In genomic region chr3L:10793889-10794478, dm6 we compare ENCODE assay signal across 4 fruit fly cellular contexts.
TF ChIP-seq lines count a peak whose summit lies in the region.

No protein-coding gene starts in this region.

- TF ChIP-seq CTCF in whole organism, embryonic (GFP tag; optimal IDR thresholded peaks at IDR 0.05; lab: Kevin White, UChicago) = no peak

TF ChIP-seq in whole organism, embryonic, 481 proteins besides CTCF, POLR2A, EP300 and RAD21 (continues in another document):
- no peak for TF ChIP-seq ERR (GFP tag; optimal IDR thresholded peaks at IDR 0.05; lab: Kevin White, UChicago)
- no peak for TF ChIP-seq Fer3 (tag; optimal IDR thresholded peaks at IDR 0.05; lab: Kevin White, UChicago)
- no peak for TF ChIP-seq Meics (GFP tag; optimal IDR thresholded peaks at IDR 0.05; lab: Kevin White, UChicago)
- no peak for TF ChIP-seq tin (GFP tag; optimal IDR thresholded peaks at IDR 0.05; lab: Kevin White, UChicago)
- peak; percentile 35 for TF ChIP-seq CG18262 (tag; optimal IDR thresholded peaks at IDR 0.05; lab: Kevin White, UChicago)
- 0 out of 2 replicates have a peak, but pooled peaks have one; percentile 16 for TF ChIP-seq Ptx1 (GFP tag; IDR thresholded peaks at IDR 0.05; lab: Robert Waterston, UW)
- TF ChIP-seq Hey (tag; optimal IDR thresholded peaks at IDR 0.05; lab: Kevin White, UChicago) = no peak
- no peak for TF ChIP-seq PHDP (tag; optimal IDR thresholded peaks at IDR 0.05; lab: Kevin White, UChicago)
- TF ChIP-seq CG2712 (tag; optimal IDR thresholded peaks at IDR 0.05; lab: Kevin White, UChicago) = peak; percentile 32
- peak; percentile 13 for TF ChIP-seq CG17829 (tag; optimal IDR thresholded peaks at IDR 0.05; lab: Kevin White, UChicago)
- no peak for TF ChIP-seq tll (GFP tag; optimal IDR thresholded peaks at IDR 0.05; lab: Kevin White, UChicago)
- no peak for TF ChIP-seq CG18619 (GFP tag; optimal IDR thresholded peaks at IDR 0.05; lab: Kevin White, UChicago)
- TF ChIP-seq CG31441 (GFP tag; IDR thresholded peaks at IDR 0.05; lab: Robert Waterston, UW) = peak; percentile 29; the same call in 1 of the 2 replicates
- no peak for TF ChIP-seq MBD-R2 (GFP tag; IDR thresholded peaks at IDR 0.05; lab: Robert Waterston, UW)
- peak; percentile 19 for TF ChIP-seq Med (GFP tag; lab: Kevin White, UChicago)
- no peak for TF ChIP-seq CG6683 (GFP tag; optimal IDR thresholded peaks at IDR 0.05; lab: Kevin White, UChicago)
- no peak for TF ChIP-seq seq (GFP tag; IDR thresholded peaks at IDR 0.05; lab: Robert Waterston, UW)
- no peak for TF ChIP-seq so (GFP tag; IDR thresholded peaks at IDR 0.05; lab: Robert Waterston, UW)
- no peak for TF ChIP-seq CG8478 (optimal IDR thresholded peaks at IDR 0.05; lab: Kevin White, UChicago)
- TF ChIP-seq Fer2 (tag; optimal IDR thresholded peaks at IDR 0.05; lab: Kevin White, UChicago) = no peak
- TF ChIP-seq az2 (GFP tag; optimal IDR thresholded peaks at IDR 0.05; lab: Kevin White, UChicago) = peak; percentile 12
- peak in 1 of 2 experiments; percentile 31 for TF ChIP-seq eve (GFP tag; optimal IDR thresholded peaks at IDR 0.05; lab: Kevin White, UChicago)
- TF ChIP-seq Usf (GFP tag; optimal IDR thresholded peaks at IDR 0.05; lab: Kevin White, UChicago) = no peak

TF ChIP-seq in whole organism, prepupa, 60 proteins besides CTCF, POLR2A, EP300 and RAD21 (continues in another document):
- TF ChIP-seq CG10669 (GFP tag; optimal IDR thresholded peaks at IDR 0.05; lab: Kevin White, UChicago) = peak; percentile 28
- TF ChIP-seq CG11762 (GFP tag; optimal IDR thresholded peaks at IDR 0.05; lab: Kevin White, UChicago; ENCODE audit: insufficient read depth) = peak; percentile 54
- TF ChIP-seq OdsH (GFP tag; optimal IDR thresholded peaks at IDR 0.05; lab: Kevin White, UChicago) = peak; percentile 80
- TF ChIP-seq Lpt (GFP tag; optimal IDR thresholded peaks at IDR 0.05; lab: Kevin White, UChicago) = peak; percentile 85
- no peak for TF ChIP-seq Eip93F (GFP tag; optimal IDR thresholded peaks at IDR 0.05; lab: Kevin White, UChicago)
- peak; percentile 74 for TF ChIP-seq topi (GFP tag; optimal IDR thresholded peaks at IDR 0.05; lab: Kevin White, UChicago)
- peak; percentile 74 for TF ChIP-seq pdm3 (GFP tag; optimal IDR thresholded peaks at IDR 0.05; lab: Kevin White, UChicago)
- TF ChIP-seq Blimp-1 (GFP tag; optimal IDR thresholded peaks at IDR 0.05; lab: Kevin White, UChicago) = peak; percentile 12
- peak; percentile 23 for TF ChIP-seq CG11902 (GFP tag; optimal IDR thresholded peaks at IDR 0.05; lab: Kevin White, UChicago)
- peak; percentile 73 for TF ChIP-seq net (GFP tag; optimal IDR thresholded peaks at IDR 0.05; lab: Kevin White, UChicago)
- no peak for TF ChIP-seq dsx (GFP tag; optimal IDR thresholded peaks at IDR 0.05; lab: Kevin White, UChicago; ENCODE audit: poor library complexity, severe bottlenecking)
- peak; percentile 93 for TF ChIP-seq Eip78C (GFP tag; lab: Kevin White, UChicago)
- TF ChIP-seq CG7368 (GFP tag; optimal IDR thresholded peaks at IDR 0.05; lab: Kevin White, UChicago) = peak; percentile 18
- peak; percentile 52 for TF ChIP-seq Ets21C (GFP tag; optimal IDR thresholded peaks at IDR 0.05; lab: Kevin White, UChicago)
- peak; percentile 69 for TF ChIP-seq CG31627 (GFP tag; optimal IDR thresholded peaks at IDR 0.05; lab: Kevin White, UChicago)
- peak; percentile 28 for TF ChIP-seq Eip75B (GFP tag; optimal IDR thresholded peaks at IDR 0.05; lab: Kevin White, UChicago)
- TF ChIP-seq CG3032 (tag; optimal IDR thresholded peaks at IDR 0.05; lab: Kevin White, UChicago) = peak; percentile 23
- peak; percentile 85 for TF ChIP-seq CG6276 (GFP tag; optimal IDR thresholded peaks at IDR 0.05; lab: Kevin White, UChicago)
- TF ChIP-seq svp (GFP tag; lab: Kevin White, UChicago) = peak; percentile 49
- peak in 1 of 2 experiments; percentile 87 for TF ChIP-seq salr (GFP tag; optimal IDR thresholded peaks at IDR 0.05; lab: Kevin White, UChicago)
- peak; percentile 71 for TF ChIP-seq lz (GFP tag; optimal IDR thresholded peaks at IDR 0.05; lab: Kevin White, UChicago)
- TF ChIP-seq CG8319 (GFP tag; optimal IDR thresholded peaks at IDR 0.05; lab: Kevin White, UChicago) = no peak
- TF ChIP-seq achi (GFP tag; optimal IDR thresholded peaks at IDR 0.05; lab: Kevin White, UChicago) = peak; percentile 78
- TF ChIP-seq CG6163 (GFP tag; IDR thresholded peaks at IDR 0.05; lab: Robert Waterston, UW) = peak; percentile 85

TF ChIP-seq in whole organism, pupa, 21 proteins besides CTCF, POLR2A, EP300 and RAD21:
- TF ChIP-seq fd96Ca (GFP tag; IDR thresholded peaks at IDR 0.05; lab: Robert Waterston, UW) (peak; percentile 72), CG9948 (tag; optimal IDR thresholded peaks at IDR 0.05; lab: Kevin White, UChicago) (peak; percentile 62), CG4496 (GFP tag; IDR thresholded peaks at IDR 0.05; lab: Robert Waterston, UW) (peak; percentile 84), Pif1A (GFP tag; optimal IDR thresholded peaks at IDR 0.05; lab: Kevin White, UChicago) (peak; percentile 2), CG32121 (GFP tag; IDR thresholded peaks at IDR 0.05; lab: Robert Waterston, UW) (peak; percentile 83), rn (GFP tag; IDR thresholded peaks at IDR 0.05; lab: Robert Waterston, UW) (peak; percentile 56; the same call in 1 of the 2 replicates), CG14655 (GFP tag; optimal IDR thresholded peaks at IDR 0.05; lab: Kevin White, UChicago) (peak; percentile 91), D1 (tag; optimal IDR thresholded peaks at IDR 0.05; lab: Kevin White, UChicago) (peak; percentile 53), CG15710 (tag; optimal IDR thresholded peaks at IDR 0.05; lab: Kevin White, UChicago) (peak; percentile 0), CG8159 (tag; optimal IDR thresholded peaks at IDR 0.05; lab: Kevin White, UChicago) (peak; percentile 41), Snoo (tag; optimal IDR thresholded peaks at IDR 0.05; lab: Kevin White, UChicago) (peak; percentile 55), CG10348 (GFP tag; IDR thresholded peaks at IDR 0.05; lab: Robert Waterston, UW) (0 out of 2 replicates have a peak, but pooled peaks have one; percentile 8), Pif1B (GFP tag; optimal IDR thresholded peaks at IDR 0.05; lab: Kevin White, UChicago) (peak; percentile 51), CG34367 (tag; optimal IDR thresholded peaks at IDR 0.05; lab: Kevin White, UChicago) (no peak), CG12605 (GFP tag; IDR thresholded peaks at IDR 0.05; lab: Robert Waterston, UW) (peak; percentile 69), CG8301 (tag; optimal IDR thresholded peaks at IDR 0.05; lab: Kevin White, UChicago) (peak; percentile 93), EcR (GFP tag; optimal IDR thresholded peaks at IDR 0.05; lab: Kevin White, UChicago) (no peak), CG17806 (tag; optimal IDR thresholded peaks at IDR 0.05; lab: Kevin White, UChicago) (peak; percentile 52), gl (tag; optimal IDR thresholded peaks at IDR 0.05; lab: Kevin White, UChicago) (no peak), CG13204 (GFP tag; optimal IDR thresholded peaks at IDR 0.05; lab: Kevin White, UChicago) (no peak), Ets98B (GFP tag; IDR thresholded peaks at IDR 0.05; lab: Robert Waterston, UW) (peak; percentile 86)
TF ChIP-seq in whole organism, pupa: peak in this region for 17.

TF ChIP-seq in whole organism, wandering third instar larva, 38 proteins besides CTCF, POLR2A, EP300 and RAD21:
- TF ChIP-seq HLH106 (tag; optimal IDR thresholded peaks at IDR 0.05; lab: Kevin White, UChicago) (peak; percentile 63), foxo (GFP tag; optimal IDR thresholded peaks at IDR 0.05; lab: Kevin White, UChicago) (peak in 1 of 2 experiments; percentile 64), fru (GFP tag; optimal IDR thresholded peaks at IDR 0.05; lab: Kevin White, UChicago) (peak; percentile 39), rgr (GFP tag; optimal IDR thresholded peaks at IDR 0.05; lab: Kevin White, UChicago) (peak; percentile 62), Sp1 (GFP tag; optimal IDR thresholded peaks at IDR 0.05; lab: Kevin White, UChicago) (peak; percentile 54), ey (GFP tag; optimal IDR thresholded peaks at IDR 0.05; lab: Kevin White, UChicago) (peak; percentile 55), Hnf4 (GFP tag; optimal IDR thresholded peaks at IDR 0.05; lab: Kevin White, UChicago) (peak; percentile 48), psq (GFP tag; optimal IDR thresholded peaks at IDR 0.05; lab: Kevin White, UChicago) (peak; percentile 41), Mio (GFP tag; optimal IDR thresholded peaks at IDR 0.05; lab: Kevin White, UChicago) (no peak), br (GFP tag; optimal IDR thresholded peaks at IDR 0.05; lab: Kevin White, UChicago) (peak; percentile 13), Hr83 (GFP tag; optimal IDR thresholded peaks at IDR 0.05; lab: Kevin White, UChicago; ENCODE audit: poor library complexity, severe bottlenecking) (no peak), OdsH (GFP tag; optimal IDR thresholded peaks at IDR 0.05; lab: Kevin White, UChicago) (peak; percentile 69), h (GFP tag; optimal IDR thresholded peaks at IDR 0.05; lab: Kevin White, UChicago) (peak; percentile 67), dmrt93B (GFP tag; optimal IDR thresholded peaks at IDR 0.05; lab: Kevin White, UChicago) (no peak), tai (GFP tag; optimal IDR thresholded peaks at IDR 0.05; lab: Kevin White, UChicago) (peak; percentile 7), Dfd (GFP tag; optimal IDR thresholded peaks at IDR 0.05; lab: Kevin White, UChicago) (no peak), woc (GFP tag; optimal IDR thresholded peaks at IDR 0.05; lab: Kevin White, UChicago) (peak; percentile 50)
TF ChIP-seq in whole organism, wandering third instar larva: peak in this region for 13.

Comparison
In these comparisons a context has a peak if more than half of its experiments do, and no peak if none do; other contexts are left out.
1. Of the 7 proteins assayed by ChIP-seq in both whole organism, embryonic and whole organism, prepupa: peak only in whole organism, embryonic: none; only in whole organism, prepupa: Blimp-1, CG16779, Gug, Hr39 and Lpt; in both: Sox102F; in neither: 1.